Worm (Caenorhabditis elegans): ENCODE measurements around the gene txt-17.

DNA sequence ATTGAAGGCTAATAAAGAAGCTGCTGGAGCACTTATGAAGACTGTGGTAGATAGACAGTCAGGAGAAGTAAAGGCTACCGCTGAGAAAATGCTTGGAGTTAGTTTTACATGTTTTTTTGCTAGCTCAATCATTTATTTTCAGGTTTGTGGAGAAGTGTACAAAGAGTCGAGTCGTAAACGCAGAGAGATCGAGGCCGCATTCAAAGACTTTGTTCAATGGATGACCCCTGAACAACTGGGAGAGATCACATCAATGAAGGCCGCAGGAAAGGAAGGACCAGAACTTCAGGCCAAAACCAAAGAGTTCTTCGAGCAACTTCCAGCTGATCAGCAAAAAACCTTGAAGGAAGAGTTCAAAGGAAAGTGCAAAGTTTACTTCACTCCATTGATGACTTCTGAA, 25.8 kb upstream of the txt-17 start:
- TF ChIP-seq ama-1 (optimal IDR thresholded peaks at IDR 0.05) = no peak
- no peak for TF ChIP-seq lin-13 (GFP tag; optimal IDR thresholded peaks at IDR 0.05)
- TF ChIP-seq nhr-237 (tag; optimal IDR thresholded peaks at IDR 0.05) = no peak
- no peak for TF ChIP-seq ztf-11 (tag; optimal IDR thresholded peaks at IDR 0.05)
